Worm (Caenorhabditis elegans) whole organism, L2 larva: ENCODE data around the gene T06A1.1.

Experiments
- F13H6.1 ChIP-seq: sonication (generic microtip); optimal IDR thresholded peaks from 2 replicates; lab custom pipeline; 2016; ENCODE audit warnings: missing genetic modification characterization, missing compliant biosample characterization
- crh-2 ChIP-seq: sonication (generic microtip); optimal IDR thresholded peaks from 2 replicates; lab custom pipeline; 2017; ENCODE audit warnings: missing biosample characterization, missing genetic modification characterization
- nhr-21 ChIP-seq: fragments of 150-350 bp; optimal IDR thresholded peaks from 2 replicates; lab custom pipeline; 2014; ENCODE audit warnings: missing biosample characterization, missing genetic modification characterization
- nhr-237 ChIP-seq: fragments of 150-350 bp; optimal IDR thresholded peaks from 2 replicates; lab custom pipeline; 2014; ENCODE audit warnings: missing biosample characterization, missing genetic modification characterization
- unc-39 ChIP-seq: fragments of 150-350 bp; optimal IDR thresholded peaks from 2 replicates; lab custom pipeline; 2014; ENCODE audit warnings: missing biosample characterization, missing genetic modification characterization
- ztf-11 ChIP-seq: sonication (generic microtip); optimal IDR thresholded peaks from 2 replicates; lab custom pipeline; 2017; ENCODE audit warnings: missing biosample characterization, missing genetic modification characterization

DNA sequence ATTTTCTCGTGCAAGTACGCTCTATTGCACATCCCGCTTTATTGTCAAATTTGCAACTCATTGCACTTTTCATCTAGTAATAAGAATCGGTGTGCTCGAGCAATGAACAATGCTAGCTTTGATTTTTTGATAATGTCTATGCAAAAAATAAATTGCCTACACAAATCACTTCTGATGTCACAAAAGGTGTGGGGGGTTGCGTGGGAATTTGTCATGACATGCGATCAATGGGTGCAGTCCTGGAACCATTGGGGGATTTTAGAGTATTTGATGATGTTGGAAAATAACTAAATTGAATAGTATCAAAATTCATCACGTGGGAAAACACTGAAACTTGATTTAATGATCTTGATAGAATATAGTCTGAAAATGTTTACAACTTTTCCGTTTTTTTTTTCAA lies 20.5 kb upstream of the T06A1.1 start:
- no peak for TF ChIP-seq nhr-21 (tag; lab: Kevin White, UChicago)
- no peak for TF ChIP-seq F13H6.1 (tag; lab: Kevin White, UChicago)
- no peak for TF ChIP-seq nhr-237 (tag; lab: Kevin White, UChicago)
- no peak for TF ChIP-seq crh-2 (tag; lab: Kevin White, UChicago)
- TF ChIP-seq ztf-11 (tag; lab: Kevin White, UChicago), result no peak
- TF ChIP-seq unc-39, result no peak
